Fruit fly (Drosophila melanogaster): ENCODE results near the gene daed.

The daed gene

DNA sequence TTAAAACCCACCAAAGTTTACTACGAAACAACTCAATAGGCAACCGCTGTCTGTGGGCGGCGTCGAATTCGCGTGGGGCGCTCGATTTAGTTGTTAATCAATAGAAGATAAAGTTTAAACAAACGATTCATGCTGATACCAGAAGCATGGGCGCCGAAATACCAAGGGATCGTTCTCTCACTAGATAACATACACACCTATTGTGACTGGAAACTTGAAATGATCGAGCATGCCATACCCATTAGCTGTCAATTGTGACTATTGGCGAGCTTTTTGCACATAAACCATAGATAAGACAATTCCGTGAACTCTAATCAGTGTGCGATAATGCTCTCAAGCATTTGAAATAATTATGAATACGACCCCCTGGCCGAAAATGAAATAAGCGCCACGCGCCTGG, 36.7 kb downstream of the daed start (continued):
- TF ChIP-seq zfh2 (GFP tag; optimal IDR thresholded peaks at IDR 0.05) (peak; percentile 83), CG8765 (GFP tag; IDR thresholded peaks at IDR 0.05) (0 out of 2 replicates have a peak, but pooled peaks have one; percentile 6), disco-r (GFP tag; optimal IDR thresholded peaks at IDR 0.05) (peak; percentile 59), danr (GFP tag; IDR thresholded peaks at IDR 0.05) (peak; percentile 59; the same call in 1 of the 2 replicates), nau (GFP tag; optimal IDR thresholded peaks at IDR 0.05) (peak; percentile 60), CG1603 (tag; optimal IDR thresholded peaks at IDR 0.05) (peak; percentile 76), CG13624 (GFP tag; optimal IDR thresholded peaks at IDR 0.05) (peak; percentile 56), tx (GFP tag; optimal IDR thresholded peaks at IDR 0.05) (peak; percentile 79), CG2129 (GFP tag; IDR thresholded peaks at IDR 0.05; ENCODE audit: partially characterized antibody) (no peak), onecut (GFP tag; IDR thresholded peaks at IDR 0.05) (peak; percentile 30; the same call in 1 of the 2 replicates), lilli (GFP tag; optimal IDR thresholded peaks at IDR 0.05) (peak; percentile 85), CG7963 (GFP tag; IDR thresholded peaks at IDR 0.05; ENCODE audit: partially characterized antibody) (no peak), CrebB (tag; optimal IDR thresholded peaks at IDR 0.05) (peak; percentile 75), CG33557 (GFP tag; optimal IDR thresholded peaks at IDR 0.05) (no peak), vvl (GFP tag; IDR thresholded peaks at IDR 0.05) (peak; percentile 66; the same call in 1 of the 2 replicates), unc-4 (GFP tag; IDR thresholded peaks at IDR 0.05; ENCODE audit: partially characterized antibody) (no peak), luna (GFP tag; optimal IDR thresholded peaks at IDR 0.05) (peak; percentile 21), Stat92E (GFP tag; optimal IDR thresholded peaks at IDR 0.05) (no peak), Rfx (GFP tag; IDR thresholded peaks at IDR 0.05) (peak; percentile 86), CG31224 (GFP tag; IDR thresholded peaks at IDR 0.05) (peak; percentile 75), CG17385 (GFP tag; optimal IDR thresholded peaks at IDR 0.05) (peak; percentile 54), MESR4 (GFP tag; optimal IDR thresholded peaks at IDR 0.05) (no peak), ATbp (GFP tag; optimal IDR thresholded peaks at IDR 0.05) (peak; percentile 73), ranshi (GFP tag; IDR thresholded peaks at IDR 0.05) (peak; percentile 58; the same call in 1 of the 2 replicates), chm (GFP tag; IDR thresholded peaks at IDR 0.05) (peak; percentile 64), B-H2 (GFP tag; optimal IDR thresholded peaks at IDR 0.05) (no peak), so (GFP tag; IDR thresholded peaks at IDR 0.05) (peak; percentile 80; the same call in 2 of the 3 replicates), CG3726 (GFP tag; IDR thresholded peaks at IDR 0.05) (no peak), jing (GFP tag; optimal IDR thresholded peaks at IDR 0.05) (peak; percentile 63), br (optimal IDR thresholded peaks at IDR 0.05) (no peak), TFAM (GFP tag; optimal IDR thresholded peaks at IDR 0.05) (no peak), ac (GFP tag; optimal IDR thresholded peaks at IDR 0.05) (no peak), esg (GFP tag; conservative IDR thresholded peaks at IDR 0.05) (peak; percentile 59; the same call in 1 of the 2 replicates), CG11695 (GFP tag; IDR thresholded peaks at IDR 0.05) (peak; percentile 66), schlank (tag; optimal IDR thresholded peaks at IDR 0.05) (peak; percentile 48), CG14441 (GFP tag; IDR thresholded peaks at IDR 0.05) (peak; percentile 63; the same call in 1 of the 2 replicates), jumu (GFP tag; optimal IDR thresholded peaks at IDR 0.05) (peak; percentile 54), CG34422 (GFP tag; IDR thresholded peaks at IDR 0.05) (peak; percentile 55; the same call in 1 of the 3 replicates), hbn (GFP tag; IDR thresholded peaks at IDR 0.05; ENCODE audit: partially characterized antibody) (no peak), Hey (tag; optimal IDR thresholded peaks at IDR 0.05) (peak; percentile 85), CG30403 (GFP tag; optimal IDR thresholded peaks at IDR 0.05) (peak; percentile 72), Atf3 (GFP tag; optimal IDR thresholded peaks at IDR 0.05) (peak; percentile 66), E2f2 (GFP tag; IDR thresholded peaks at IDR 0.05) (peak; percentile 43; the same call in 1 of the 2 replicates), chinmo (GFP tag; IDR thresholded peaks at IDR 0.05; ENCODE audit: partially characterized antibody) (no peak; the same call in 3 of the 4 replicates), CG32532 (GFP tag; IDR thresholded peaks at IDR 0.05) (peak; percentile 84), CG18262 (tag; optimal IDR thresholded peaks at IDR 0.05) (peak; percentile 46), Oli (tag; optimal IDR thresholded peaks at IDR 0.05) (peak; percentile 84), Mes4 (GFP tag; optimal IDR thresholded peaks at IDR 0.05) (peak; percentile 35), mld (GFP tag; IDR thresholded peaks at IDR 0.05; ENCODE audit: partially characterized antibody) (no peak), gcm2 (GFP tag; optimal IDR thresholded peaks at IDR 0.05) (peak; percentile 33), dan (GFP tag; IDR thresholded peaks at IDR 0.05) (no peak)
